Worm (Caenorhabditis elegans) whole organism, dauer: Measurements from ENCODE around the gene oac-49.
"Not testable (repeated sequence)": the region's sequence is repeated elsewhere in the genome, so short reads cannot be mapped to it uniquely, and the experiment has no call there.

Experiments used
- unc-62 ChIP-seq: sonication (generic microtip); optimal IDR thresholded peaks from 2 replicates; lab custom pipeline; 2017; ENCODE audit warnings: missing biosample characterization, missing genetic modification reagents, missing genetic modification characterization

Gene oac-49

ce11 chrV:19231167-19231566 is 13.4 kb downstream of the oac-49 start:
- TF ChIP-seq unc-62 (GFP tag; lab: Kevin White, UChicago) = no peak

ce11 chrV:19233469-19233868 is 15.7 kb downstream of the oac-49 start, which contains the start of gene fbxb-116:
fbxb-116 (plus strand) TSS chrV:19233769.
- TF ChIP-seq unc-62 (GFP tag; lab: Kevin White, UChicago) = no peak

ce11 chrV:19237204-19237603 is 19.4 kb downstream of the oac-49 start, which contains the start of gene fbxb-2:
fbxb-2 (minus strand) TSS chrV:19237304.
- no peak for TF ChIP-seq unc-62 (GFP tag; lab: Kevin White, UChicago)

ce11 chrV:19240129-19240528 is 22.4 kb downstream of the oac-49 start, which contains the start of the genes fbxb-115 and fbxb-1:
fbxb-115 (minus strand) TSS chrV:19240229.
fbxb-1 (plus strand) TSS chrV:19240354.
- no peak for TF ChIP-seq unc-62 (GFP tag; lab: Kevin White, UChicago)

- no peak for TF ChIP-seq unc-62 (GFP tag; lab: Kevin White, UChicago)
These were observed 33.2 kb downstream of the oac-49 start, which contains the start of gene str-81 for ce11 chrV:19250983-19251382. str-81 (minus strand) TSS chrV:19251083.

ce11 chrV:19251844-19252243 is 34.1 kb downstream of the oac-49 start, which contains the start of gene F21D9.11:
F21D9.11 (plus strand) TSS chrV:19252144.
- TF ChIP-seq unc-62 (GFP tag; lab: Kevin White, UChicago) = no peak

ce11 chrV:19253520-19253919 is 35.7 kb downstream of the oac-49 start, which contains the start of gene F21D9.4:
F21D9.4 (plus strand) TSS chrV:19253820.
- no peak for TF ChIP-seq unc-62 (GFP tag; lab: Kevin White, UChicago)

- TF ChIP-seq unc-62 (GFP tag; lab: Kevin White, UChicago) = no peak
These were observed 39.9 kb downstream of the oac-49 start, which contains the start of gene F21D9.3 for ce11 chrV:19257653-19258052. F21D9.3 (minus strand) TSS chrV:19257753.

ce11 chrV:19259403-19259802 is 41.6 kb downstream of the oac-49 start:
- no peak for TF ChIP-seq unc-62 (GFP tag; lab: Kevin White, UChicago)

ce11 chrV:19260686-19261085 is 42.9 kb downstream of the oac-49 start:
- no peak for TF ChIP-seq unc-62 (GFP tag; lab: Kevin White, UChicago)

- no peak for TF ChIP-seq unc-62 (GFP tag; lab: Kevin White, UChicago)
These were observed 44.6 kb downstream of the oac-49 start, which contains the start of gene F21D9.2 for ce11 chrV:19262349-19262748. F21D9.2 (minus strand) TSS chrV:19262449.

ce11 chrV:19264148-19264547 is 46.4 kb downstream of the oac-49 start, which contains the start of gene F21D9.1:
F21D9.1 (plus strand) TSS chrV:19264448.
- TF ChIP-seq unc-62 (GFP tag; lab: Kevin White, UChicago) = not testable (repeated sequence)
